Fruit fly (Drosophila melanogaster) whole organism, embryonic: ENCODE results near the gene Spn28Dc.

Source experiments
- Antp ChIP-seq: fragments of 200-800 bp; sonication (Bioruptor generic); optimal IDR thresholded peaks from 3 replicates; lab custom pipeline; 2016; ENCODE audit warnings: missing biosample characterization, missing genetic modification characterization
- Atf6 ChIP-seq: fragments of 200-800 bp; sonication (Bioruptor generic); IDR thresholded peaks from 2 replicates; pipeline ENCODE4 v1.3.6; 2022; ENCODE audit warnings: missing biosample characterization, missing genetic modification characterization
- CG10147 ChIP-seq: fragments of 200-800 bp; sonication (Bioruptor generic); optimal IDR thresholded peaks from 2 replicates; lab custom pipeline; 2019; ENCODE audit warnings: missing biosample characterization, mild to moderate bottlenecking, missing genetic modification characterization, moderate library complexity
- CG10209 ChIP-seq: fragments of 200-800 bp; sonication (Bioruptor generic); optimal IDR thresholded peaks from 3 replicates; lab custom pipeline; 2017; ENCODE audit warnings: missing biosample characterization, mild to moderate bottlenecking, missing genetic modification characterization, missing genetic modification reagents
- CG11093 ChIP-seq: fragments of 200-800 bp; sonication (Bioruptor generic); IDR thresholded peaks from 3 replicates; pipeline ENCODE4 v1.3.6; 2022; ENCODE audit warnings: missing biosample characterization, missing genetic modification characterization
- CG11247 ChIP-seq: fragments of 200-800 bp; sonication (Bioruptor generic); IDR thresholded peaks from 2 replicates; pipeline ENCODE4 v1.3.6; 2022; ENCODE audit warnings: missing biosample characterization, missing genetic modification characterization
- CG11695 ChIP-seq: fragments of 200-800 bp; sonication (Bioruptor generic); IDR thresholded peaks from 3 replicates; pipeline ENCODE4 v1.3.6; 2022; ENCODE audit warnings: missing biosample characterization, missing genetic modification characterization
- CG14860 ChIP-seq: fragments of 200-800 bp; sonication (Bioruptor generic); IDR thresholded peaks from 3 replicates; pipeline ENCODE4 v1.3.6; 2022; ENCODE audit warnings: missing biosample characterization, missing genetic modification characterization; ENCODE audit not compliant: partially characterized antibody
- CG15011 ChIP-seq: fragments of 200-800 bp; sonication (Bioruptor generic); optimal IDR thresholded peaks from 3 replicates; lab custom pipeline; 2018; ENCODE audit warnings: missing biosample characterization, mild to moderate bottlenecking, missing genetic modification characterization
- CG15073 ChIP-seq: fragments of 200-800 bp; sonication (Bioruptor generic); optimal IDR thresholded peaks from 2 replicates; lab custom pipeline; 2016; ENCODE audit warnings: missing biosample characterization, missing genetic modification characterization
- CG17829 ChIP-seq: fragments of 200-800 bp; optimal IDR thresholded peaks from 2 replicates; lab custom pipeline; 2019; ENCODE audit warnings: missing biosample characterization, mild to moderate bottlenecking, missing genetic modification characterization, moderate library complexity
- CG2678 ChIP-seq: fragments of 200-800 bp; sonication (Bioruptor generic); optimal IDR thresholded peaks from 3 replicates; lab custom pipeline; 2019; ENCODE audit warnings: missing biosample characterization, mild to moderate bottlenecking, missing genetic modification characterization, moderate library complexity
- CG31441 ChIP-seq: fragments of 200-800 bp; sonication (Bioruptor generic); IDR thresholded peaks from 2 replicates; pipeline ENCODE4 v1.3.6; 2022; ENCODE audit warnings: missing biosample characterization, missing genetic modification characterization
- CG34224 ChIP-seq: fragments of 200-800 bp; sonication (Bioruptor generic); IDR thresholded peaks from 3 replicates; pipeline ENCODE4 v1.3.6; 2022; ENCODE audit warnings: missing biosample characterization, missing genetic modification characterization; ENCODE audit not compliant: partially characterized antibody
- CG34376 ChIP-seq: fragments of 200-800 bp; sonication (Bioruptor generic); optimal IDR thresholded peaks from 2 replicates; lab custom pipeline; 2018; ENCODE audit warnings: missing biosample characterization, mild to moderate bottlenecking, missing genetic modification characterization
- CG6765 ChIP-seq: fragments of 200-800 bp; sonication (Bioruptor generic); optimal IDR thresholded peaks from 3 replicates; lab custom pipeline; 2017; ENCODE audit warnings: missing biosample characterization, mild to moderate bottlenecking, missing genetic modification characterization
- CG8089 ChIP-seq: fragments of 200-800 bp; sonication (Bioruptor generic); optimal IDR thresholded peaks from 3 replicates; lab custom pipeline; 2016; ENCODE audit warnings: missing biosample characterization, missing genetic modification characterization
- CG8478 ChIP-seq: fragments of >200 bp; optimal IDR thresholded peaks from 2 replicates; lab custom pipeline; 2018
- CG9797 ChIP-seq: fragments of 200-800 bp; sonication (Bioruptor generic); optimal IDR thresholded peaks from 3 replicates; lab custom pipeline; 2018; ENCODE audit warnings: missing biosample characterization, mild to moderate bottlenecking, missing genetic modification characterization
- Dfd ChIP-seq, 2 experiments: fragments of >200 bp; optimal IDR thresholded peaks; 2 replicates each; lab custom pipeline; 2017; ENCODE audit warnings: missing biosample characterization in 2 of 2, missing genetic modification characterization in 2 of 2
- Dip3 ChIP-seq: fragments of 200-800 bp; sonication (Bioruptor generic); optimal IDR thresholded peaks from 3 replicates; lab custom pipeline; 2016; ENCODE audit warnings: missing biosample characterization, missing genetic modification characterization
- Ets65A ChIP-seq: fragments of 200-800 bp; sonication (Bioruptor generic); peaks from one replicate; lab custom pipeline; 2016; ENCODE audit warnings: missing biosample characterization, missing genetic modification characterization
- Med ChIP-seq: fragments of 200-800 bp; sonication (Bioruptor generic); peaks from one replicate; lab custom pipeline; 2016; ENCODE audit warnings: missing biosample characterization, missing genetic modification characterization, mild to moderate bottlenecking, inconsistent platforms, moderate library complexity
- Neu2 ChIP-seq: fragments of 200-800 bp; sonication (Bioruptor generic); optimal IDR thresholded peaks from 3 replicates; lab custom pipeline; 2016; ENCODE audit warnings: missing biosample characterization, missing genetic modification characterization, borderline replicate concordance
- Pdp1 ChIP-seq, 2 experiments: fragments of 200-800 bp; sonication (Bioruptor generic); optimal IDR thresholded peaks; 3 replicates each; lab custom pipeline; 2016; ENCODE audit warnings: missing biosample characterization in 2 of 2, missing genetic modification characterization in 2 of 2, mild to moderate bottlenecking in 1 of 2, moderate library complexity in 1 of 2
- Sox102F ChIP-seq: fragments of 200-800 bp; sonication (Bioruptor generic); optimal IDR thresholded peaks from 2 replicates; lab custom pipeline; 2018; ENCODE audit warnings: missing biosample characterization, mild to moderate bottlenecking, missing genetic modification characterization, moderate library complexity
- ab ChIP-seq: fragments of 200-800 bp; sonication (Bioruptor generic); optimal IDR thresholded peaks from 2 replicates; lab custom pipeline; 2016; ENCODE audit warnings: missing biosample characterization, missing genetic modification characterization
- ara ChIP-seq: fragments of 200-800 bp; sonication (Bioruptor generic); IDR thresholded peaks from 2 replicates; pipeline ENCODE4 v1.3.6; 2022; ENCODE audit warnings: missing biosample characterization, missing genetic modification characterization
- bigmax ChIP-seq: fragments of 200-800 bp; sonication (Bioruptor generic); optimal IDR thresholded peaks from 2 replicates; lab custom pipeline; 2018; ENCODE audit warnings: missing biosample characterization, mild to moderate bottlenecking, missing genetic modification characterization
- dpn ChIP-seq, 2 experiments: fragments of 200-800 bp; sonication (Bioruptor generic); optimal IDR thresholded peaks; 3 replicates each; lab custom pipeline; 2016; ENCODE audit warnings: missing biosample characterization in 2 of 2, missing genetic modification characterization in 2 of 2
- exex ChIP-seq: fragments of 200-800 bp; sonication (Bioruptor generic); optimal IDR thresholded peaks from 4 replicates; lab custom pipeline; 2018; ENCODE audit warnings: missing biosample characterization, mild to moderate bottlenecking, missing genetic modification characterization, moderate library complexity
- grn ChIP-seq: fragments of 200-800 bp; sonication (Bioruptor generic); optimal IDR thresholded peaks from 3 replicates; lab custom pipeline; 2017; ENCODE audit warnings: missing biosample characterization, missing genetic modification characterization
- h ChIP-seq: fragments of >200 bp; optimal IDR thresholded peaks from 2 replicates; lab custom pipeline; 2017
- lilli ChIP-seq: fragments of 200-800 bp; sonication (Bioruptor generic); optimal IDR thresholded peaks from 3 replicates; lab custom pipeline; 2016; ENCODE audit warnings: missing biosample characterization, missing genetic modification characterization
- lov ChIP-seq, 2 experiments: fragments of 200-800 bp in 1 of 2; fragments of >200 bp in 1 of 2; sonication (Bioruptor generic) in 1 of 2; IDR thresholded peaks in 1 of 2; optimal IDR thresholded peaks in 1 of 2; 2 replicates in 1 of 2; 3 replicates in 1 of 2; pipeline versions ENCODE4 v1.3.6 to Lab custom; 2017 to 2022; ENCODE audit warnings: missing biosample characterization in 1 of 2, missing genetic modification characterization in 1 of 2
- mirr ChIP-seq: fragments of 200-800 bp; sonication (Bioruptor generic); optimal IDR thresholded peaks from 3 replicates; lab custom pipeline; 2018; ENCODE audit warnings: missing biosample characterization, mild to moderate bottlenecking, missing genetic modification characterization
- org-1 ChIP-seq: fragments of 200-800 bp; sonication (Bioruptor generic); optimal IDR thresholded peaks from 2 replicates; lab custom pipeline; 2017; ENCODE audit warnings: missing biosample characterization, missing genetic modification characterization
- pita ChIP-seq: fragments of 200-800 bp; sonication (Bioruptor generic); optimal IDR thresholded peaks from 2 replicates; lab custom pipeline; 2017; ENCODE audit warnings: missing biosample characterization, mild to moderate bottlenecking, missing genetic modification characterization
- pzg ChIP-seq: fragments of 200-800 bp; sonication (Bioruptor generic); optimal IDR thresholded peaks from 3 replicates; lab custom pipeline; 2018; ENCODE audit warnings: missing biosample characterization, mild to moderate bottlenecking, missing genetic modification characterization, moderate library complexity
- sens ChIP-seq: fragments of 200-800 bp; sonication (Bioruptor generic); peaks from one replicate; lab custom pipeline; 2016; ENCODE audit warnings: missing biosample characterization, missing genetic modification characterization
- slbo ChIP-seq: fragments of 200-800 bp; sonication (Bioruptor generic); IDR thresholded peaks from 2 replicates; pipeline ENCODE4 v1.3.6; 2022; ENCODE audit warnings: missing biosample characterization, missing genetic modification characterization
- sug ChIP-seq: fragments of 200-800 bp; optimal IDR thresholded peaks from 2 replicates; lab custom pipeline; 2019; ENCODE audit warnings: missing biosample characterization, mild to moderate bottlenecking, missing genetic modification characterization, moderate library complexity
- unpg ChIP-seq: fragments of 200-800 bp; sonication (Bioruptor generic); optimal IDR thresholded peaks from 3 replicates; lab custom pipeline; 2018; ENCODE audit warnings: missing biosample characterization, mild to moderate bottlenecking, missing genetic modification characterization, moderate library complexity
- vfl ChIP-seq: fragments of 200-800 bp; sonication (Bioruptor generic); optimal IDR thresholded peaks from 2 replicates; lab custom pipeline; 2016; ENCODE audit warnings: missing biosample characterization, missing genetic modification characterization
- zfh2 ChIP-seq: fragments of 200-800 bp; sonication (Bioruptor generic); optimal IDR thresholded peaks from 2 replicates; lab custom pipeline; 2016; ENCODE audit warnings: missing biosample characterization, missing genetic modification characterization

Gene Spn28Dc

DNA sequence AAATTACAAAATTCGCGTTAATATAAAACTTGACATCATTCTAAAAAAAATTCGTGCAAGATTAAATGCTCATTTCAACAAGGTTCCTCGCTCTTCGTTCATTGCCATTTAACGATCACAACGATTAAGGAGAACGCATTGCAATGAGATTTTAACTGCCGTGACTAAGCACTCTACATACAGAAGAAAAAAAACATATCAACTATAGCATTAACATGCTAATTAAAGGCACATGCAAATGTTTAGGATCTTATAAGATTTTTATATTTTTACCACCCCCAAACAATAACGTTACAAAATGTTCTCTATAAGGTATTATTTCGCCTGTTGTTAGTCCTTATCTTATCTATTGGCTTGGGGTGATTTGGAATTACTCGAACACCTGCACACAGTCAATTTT, 16.3 kb downstream of the Spn28Dc start:
- peak; percentile 56 for TF ChIP-seq sens
- no peak for TF ChIP-seq bigmax (GFP tag; lab: Kevin White, UChicago)

DNA sequence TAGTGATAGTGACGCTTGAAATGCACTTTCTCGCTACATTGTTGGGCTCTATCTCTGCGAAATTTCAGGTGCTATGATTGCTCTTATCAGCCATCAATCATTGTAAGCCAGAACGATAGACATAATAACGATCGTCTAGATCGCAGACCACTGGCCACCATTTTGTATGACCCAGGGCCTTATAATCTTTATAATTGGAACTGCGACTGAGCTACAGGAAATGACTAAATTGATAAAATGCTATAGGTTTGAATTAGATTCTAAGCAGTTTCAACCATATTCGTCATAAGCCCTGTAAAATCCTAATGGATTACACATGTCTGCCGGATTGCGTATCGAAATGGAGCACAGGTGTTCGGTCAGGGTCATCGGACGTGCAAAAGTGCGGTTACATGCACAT, 17.1 kb downstream of the Spn28Dc start:
- TF ChIP-seq Antp (GFP tag; lab: Kevin White, UChicago) (no peak), unpg (GFP tag; lab: Kevin White, UChicago) (no peak), CG11247 (no peak), lov (optimal IDR thresholded peaks at IDR 0.05; lab: Kevin White, UChicago) (no peak), lov (GFP tag; IDR thresholded peaks at IDR 0.05; lab: Robert Waterston, UW) (no peak), exex (tag; lab: Kevin White, UChicago) (peak; percentile 81), mirr (peak; percentile 54), Med (GFP tag; lab: Kevin White, UChicago) (peak; percentile 23), vfl (GFP tag; lab: Kevin White, UChicago) (no peak), CG17829 (tag; lab: Kevin White, UChicago) (no peak), CG15011 (GFP tag; lab: Kevin White, UChicago) (no peak), CG10209 (GFP tag; lab: Kevin White, UChicago) (no peak), CG8089 (GFP tag; lab: Kevin White, UChicago) (no peak), CG34376 (GFP tag; lab: Kevin White, UChicago) (peak; percentile 24), Dip3 (no peak), CG11093 (GFP tag; lab: Robert Waterston, UW) (no peak), Ets65A (GFP tag; lab: Kevin White, UChicago) (peak; percentile 20), CG34224 (GFP tag; lab: Robert Waterston, UW) (no peak), h (lab: Kevin White, UChicago) (no peak), sug (tag; lab: Kevin White, UChicago) (peak; percentile 39), dpn (GFP tag; optimal IDR thresholded peaks at IDR 0.05; lab: Kevin White, UChicago) (no peak), ab (GFP tag; lab: Kevin White, UChicago) (no peak), lilli (GFP tag; lab: Kevin White, UChicago) (no peak), zfh2 (GFP tag; lab: Kevin White, UChicago) (no peak), Dfd (GFP tag; optimal IDR thresholded peaks at IDR 0.05; lab: Kevin White, UChicago) (no peak), grn (GFP tag; lab: Kevin White, UChicago) (peak; percentile 9), Pdp1 (GFP tag; optimal IDR thresholded peaks at IDR 0.05; lab: Kevin White, UChicago) (peak in 1 of 2 experiments; percentile 8)

DNA sequence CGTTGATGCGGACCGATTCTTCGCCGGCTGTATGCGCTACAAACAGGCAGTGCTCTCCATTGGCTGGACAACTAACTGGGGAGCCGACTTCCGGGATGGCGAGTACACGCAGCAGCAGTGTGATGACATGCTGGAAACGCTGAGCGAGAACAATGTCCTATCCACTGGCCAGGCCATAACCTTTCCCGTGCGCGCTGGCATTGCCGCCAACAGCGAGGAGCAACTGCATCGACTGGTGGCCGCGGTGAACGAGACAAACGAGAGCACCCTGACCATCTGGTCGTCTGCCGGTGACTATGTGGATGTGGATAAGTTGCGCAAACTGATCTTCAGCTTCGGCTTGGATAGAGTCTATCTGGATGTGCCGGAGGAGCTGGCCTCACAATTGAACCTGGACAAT, 20.8 kb downstream of the Spn28Dc start:
- TF ChIP-seq Neu2 (GFP tag; lab: Kevin White, UChicago): no peak
- TF ChIP-seq CG11695 (GFP tag; lab: Robert Waterston, UW): no peak
- no peak for TF ChIP-seq CG15073 (GFP tag; lab: Kevin White, UChicago)
- no peak for TF ChIP-seq org-1 (GFP tag; lab: Kevin White, UChicago)
- peak; percentile 57 for TF ChIP-seq Med (GFP tag; lab: Kevin White, UChicago)
- TF ChIP-seq CG6765 (GFP tag; lab: Kevin White, UChicago): no peak
- no peak for TF ChIP-seq slbo (GFP tag; lab: Robert Waterston, UW)
- TF ChIP-seq CG31441 (GFP tag; lab: Robert Waterston, UW): no peak
- TF ChIP-seq CG8478 (lab: Kevin White, UChicago): peak; percentile 73
- no peak for TF ChIP-seq ab (GFP tag; lab: Kevin White, UChicago)
- 0 out of 2 replicates have a peak, but pooled peaks have one; percentile 17 for TF ChIP-seq Atf6 (GFP tag; lab: Robert Waterston, UW)
- TF ChIP-seq CG34224 (GFP tag; lab: Robert Waterston, UW): no peak
- peak; percentile 16; the same call in 1 of the 2 replicates for TF ChIP-seq ara (GFP tag; lab: Robert Waterston, UW)
- TF ChIP-seq pita: no peak
- TF ChIP-seq CG9797 (GFP tag; lab: Kevin White, UChicago): no peak
- no peak for TF ChIP-seq CG10147
- no peak for TF ChIP-seq pzg (GFP tag; lab: Kevin White, UChicago)
- no peak for TF ChIP-seq CG2678 (tag; lab: Kevin White, UChicago)
- TF ChIP-seq Sox102F (GFP tag; lab: Kevin White, UChicago): no peak
- TF ChIP-seq CG14860 (GFP tag; lab: Robert Waterston, UW): 0 out of 3 replicates have a peak, but pooled peaks have one; percentile 14
- TF ChIP-seq, all 482 proteins: peak for 5
